Fruit fly (Drosophila melanogaster) whole organism, embryonic: Measurements from ENCODE around the gene ND-SGDH.
A peak's percentile ranks its signal among the peaks of the same experiment; 100 is the strongest.

ENCODE experiments used
- Bgb ChIP-seq: fragments of 200-800 bp; sonication (Bioruptor generic); IDR thresholded peaks from 2 replicates; pipeline ENCODE4 v1.3.6; 2022; ENCODE audit warnings: missing biosample characterization, missing genetic modification characterization; ENCODE audit not compliant: partially characterized antibody
- CG11085 ChIP-seq: fragments of 200-800 bp; sonication (Bioruptor generic); IDR thresholded peaks from 2 replicates; pipeline ENCODE4 v1.3.6; 2022; ENCODE audit warnings: missing biosample characterization, missing genetic modification characterization
- CG12155 ChIP-seq: fragments of 200-800 bp; sonication (Bioruptor generic); optimal IDR thresholded peaks from 3 replicates; lab custom pipeline; 2016; ENCODE audit warnings: missing biosample characterization, missing genetic modification characterization
- CG12299 ChIP-seq: fragments of 200-800 bp; sonication (Bioruptor generic); optimal IDR thresholded peaks from 2 replicates; lab custom pipeline; 2018; ENCODE audit warnings: missing biosample characterization, mild to moderate bottlenecking, missing genetic modification characterization
- CG12391 ChIP-seq: fragments of 200-800 bp; sonication (Bioruptor generic); optimal IDR thresholded peaks from 3 replicates; lab custom pipeline; 2018; ENCODE audit warnings: missing biosample characterization, mild to moderate bottlenecking, missing genetic modification characterization, moderate library complexity
- CG12769 ChIP-seq: fragments of 200-800 bp; sonication (Bioruptor generic); optimal IDR thresholded peaks from 2 replicates; lab custom pipeline; 2019; ENCODE audit warnings: missing biosample characterization, mild to moderate bottlenecking, missing genetic modification characterization, moderate library complexity
- CG15601 ChIP-seq: fragments of 200-800 bp; sonication (Bioruptor generic); optimal IDR thresholded peaks from 3 replicates; lab custom pipeline; 2019; ENCODE audit warnings: missing biosample characterization, mild to moderate bottlenecking, missing genetic modification characterization, moderate library complexity
- CG15696 ChIP-seq: fragments of 200-800 bp; sonication (Bioruptor generic); optimal IDR thresholded peaks from 2 replicates; lab custom pipeline; 2019; ENCODE audit warnings: missing biosample characterization, mild to moderate bottlenecking, missing genetic modification characterization, moderate library complexity
- CG1602 ChIP-seq: fragments of 200-800 bp; sonication (Bioruptor generic); optimal IDR thresholded peaks from 3 replicates; lab custom pipeline; 2016; ENCODE audit warnings: missing biosample characterization, missing genetic modification characterization
- CG17359 ChIP-seq: fragments of 200-800 bp; sonication (Bioruptor generic); optimal IDR thresholded peaks from 3 replicates; lab custom pipeline; 2018; ENCODE audit warnings: missing biosample characterization, mild to moderate bottlenecking, missing genetic modification characterization, moderate library complexity
- CG17802 ChIP-seq: fragments of 200-800 bp; sonication (Bioruptor generic); optimal IDR thresholded peaks from 2 replicates; lab custom pipeline; 2018; ENCODE audit warnings: missing biosample characterization, mild to moderate bottlenecking, missing genetic modification characterization, moderate library complexity
- CG17829 ChIP-seq: fragments of 200-800 bp; optimal IDR thresholded peaks from 2 replicates; lab custom pipeline; 2019; ENCODE audit warnings: missing biosample characterization, mild to moderate bottlenecking, missing genetic modification characterization, moderate library complexity
- CG2116 ChIP-seq: fragments of 200-800 bp; sonication (Bioruptor generic); optimal IDR thresholded peaks from 3 replicates; lab custom pipeline; 2018; ENCODE audit warnings: missing biosample characterization, mild to moderate bottlenecking, missing genetic modification characterization
- CG2120 ChIP-seq: fragments of 200-800 bp; sonication (Bioruptor generic); optimal IDR thresholded peaks from 3 replicates; lab custom pipeline; 2016; ENCODE audit warnings: missing biosample characterization, missing genetic modification characterization
- CG2202 ChIP-seq: fragments of 200-800 bp; sonication (Bioruptor generic); optimal IDR thresholded peaks from 2 replicates; lab custom pipeline; 2018; ENCODE audit warnings: missing biosample characterization, mild to moderate bottlenecking, missing genetic modification characterization
- CG2712 ChIP-seq: fragments of 200-800 bp; optimal IDR thresholded peaks from 3 replicates; lab custom pipeline; 2019; ENCODE audit warnings: missing biosample characterization, mild to moderate bottlenecking, missing genetic modification characterization, moderate library complexity
- CG31365 ChIP-seq: fragments of 200-800 bp; sonication (Bioruptor generic); optimal IDR thresholded peaks from 2 replicates; lab custom pipeline; 2018; ENCODE audit warnings: missing biosample characterization, mild to moderate bottlenecking, missing genetic modification characterization
- CG31441 ChIP-seq: fragments of 200-800 bp; sonication (Bioruptor generic); IDR thresholded peaks from 2 replicates; pipeline ENCODE4 v1.3.6; 2022; ENCODE audit warnings: missing biosample characterization, missing genetic modification characterization
- CG3281 ChIP-seq: fragments of 200-800 bp; sonication (Bioruptor generic); optimal IDR thresholded peaks from 3 replicates; lab custom pipeline; 2017; ENCODE audit warnings: missing biosample characterization, mild to moderate bottlenecking, missing genetic modification characterization
- CG34224 ChIP-seq: fragments of 200-800 bp; sonication (Bioruptor generic); IDR thresholded peaks from 3 replicates; pipeline ENCODE4 v1.3.6; 2022; ENCODE audit warnings: missing biosample characterization, missing genetic modification characterization; ENCODE audit not compliant: partially characterized antibody
- CG4424 ChIP-seq: fragments of 200-800 bp; sonication (Bioruptor generic); optimal IDR thresholded peaks from 3 replicates; lab custom pipeline; 2016; ENCODE audit warnings: missing biosample characterization, missing genetic modification characterization
- CG6272 ChIP-seq: fragments of 200-800 bp; sonication (Bioruptor generic); IDR thresholded peaks from 2 replicates; pipeline ENCODE4 v1.3.6; 2022; ENCODE audit warnings: missing biosample characterization, missing genetic modification characterization
- CG7556 ChIP-seq: fragments of 200-800 bp; sonication (Bioruptor generic); optimal IDR thresholded peaks from 2 replicates; lab custom pipeline; 2017; ENCODE audit warnings: missing biosample characterization, mild to moderate bottlenecking, missing genetic modification characterization
- CG7745 ChIP-seq: fragments of 200-800 bp; sonication (Bioruptor generic); optimal IDR thresholded peaks from 2 replicates; lab custom pipeline; 2018; ENCODE audit warnings: missing biosample characterization, mild to moderate bottlenecking, missing genetic modification characterization, moderate library complexity
- CG8478 ChIP-seq: fragments of >200 bp; optimal IDR thresholded peaks from 2 replicates; lab custom pipeline; 2018
- CTCF ChIP-seq: fragments of 200-800 bp; sonication (Bioruptor generic); optimal IDR thresholded peaks from 2 replicates; lab custom pipeline; 2017; ENCODE audit warnings: missing biosample characterization, mild to moderate bottlenecking, missing genetic modification characterization, moderate library complexity
- CoRest ChIP-seq: fragments of 200-800 bp; sonication (Bioruptor generic); optimal IDR thresholded peaks from 3 replicates; lab custom pipeline; 2018; ENCODE audit warnings: missing biosample characterization, mild to moderate bottlenecking, missing genetic modification characterization, moderate library complexity
- Hr51 ChIP-seq, 2 experiments: fragments of 200-800 bp; sonication (Bioruptor generic); optimal IDR thresholded peaks; 2 replicates in 1 of 2; 3 replicates in 1 of 2; lab custom pipeline; 2016 to 2018; ENCODE audit warnings: missing biosample characterization in 2 of 2, missing genetic modification characterization in 2 of 2, mild to moderate bottlenecking in 1 of 2, moderate library complexity in 1 of 2
- Lim3 ChIP-seq: fragments of 200-800 bp; sonication (Bioruptor generic); IDR thresholded peaks from 2 replicates; pipeline ENCODE4 v1.3.6; 2022; ENCODE audit warnings: missing biosample characterization, missing genetic modification characterization
- NFAT ChIP-seq: fragments of 200-800 bp; sonication (Bioruptor generic); IDR thresholded peaks from 2 replicates; pipeline ENCODE4 v1.3.6; 2022; ENCODE audit warnings: missing biosample characterization, missing genetic modification characterization
- Nf-YB ChIP-seq: fragments of 200-800 bp; sonication (Bioruptor generic); optimal IDR thresholded peaks from 3 replicates; lab custom pipeline; 2019; ENCODE audit warnings: missing biosample characterization, mild to moderate bottlenecking, missing genetic modification characterization, moderate library complexity
- PHDP ChIP-seq: fragments of 200-800 bp; sonication (Bioruptor generic); optimal IDR thresholded peaks from 3 replicates; lab custom pipeline; 2018; ENCODE audit warnings: missing biosample characterization, mild to moderate bottlenecking, missing genetic modification characterization, moderate library complexity
- Ssrp ChIP-seq: fragments of 200-800 bp; sonication (Bioruptor generic); optimal IDR thresholded peaks from 2 replicates; lab custom pipeline; 2018; ENCODE audit warnings: missing biosample characterization, mild to moderate bottlenecking, missing genetic modification characterization, moderate library complexity
- bbx ChIP-seq: fragments of 200-800 bp; sonication (Bioruptor generic); IDR thresholded peaks from 2 replicates; pipeline ENCODE4 v1.3.6; 2022; ENCODE audit warnings: missing biosample characterization, missing genetic modification characterization; ENCODE audit not compliant: partially characterized antibody
- chif ChIP-seq, 2 experiments: fragments of 200-800 bp; sonication (Bioruptor generic); optimal IDR thresholded peaks; 3 replicates each; lab custom pipeline; 2016; ENCODE audit warnings: missing biosample characterization in 2 of 2, missing genetic modification characterization in 2 of 2
- corto ChIP-seq: fragments of 200-800 bp; sonication (Bioruptor generic); optimal IDR thresholded peaks from 2 replicates; lab custom pipeline; 2016; ENCODE audit warnings: missing biosample characterization, mild to moderate bottlenecking, missing genetic modification characterization, moderate library complexity
- dm ChIP-seq: fragments of 200-800 bp; sonication (Bioruptor generic); optimal IDR thresholded peaks from 3 replicates; lab custom pipeline; 2016; ENCODE audit warnings: missing biosample characterization, missing genetic modification characterization
- dmrt99B ChIP-seq: fragments of 200-800 bp; sonication (Bioruptor generic); optimal IDR thresholded peaks from 2 replicates; lab custom pipeline; 2018; ENCODE audit warnings: missing biosample characterization, mild to moderate bottlenecking, missing genetic modification characterization, moderate library complexity
- jing ChIP-seq: fragments of 200-800 bp; sonication (Bioruptor generic); optimal IDR thresholded peaks from 2 replicates; lab custom pipeline; 2018; ENCODE audit warnings: missing biosample characterization, mild to moderate bottlenecking, missing genetic modification characterization
- lola ChIP-seq, 3 experiments: fragments of >200 bp in 2 of 3; fragments of 200-800 bp in 1 of 3; sonication (Bioruptor generic) in 1 of 3; optimal IDR thresholded peaks; 2 replicates each; lab custom pipeline; 2017 to 2019; ENCODE audit warnings: missing biosample characterization in 3 of 3, missing genetic modification characterization in 3 of 3, mild to moderate bottlenecking in 1 of 3, moderate library complexity in 1 of 3
- nom ChIP-seq: fragments of 200-800 bp; sonication (Bioruptor generic); optimal IDR thresholded peaks from 2 replicates; lab custom pipeline; 2017; ENCODE audit warnings: missing biosample characterization, missing genetic modification characterization, mild to moderate bottlenecking, moderate library complexity, missing genetic modification reagents
- pan ChIP-seq, 4 experiments: fragments of >200 bp in 3 of 4; fragments of 200-800 bp in 1 of 4; sonication (Bioruptor generic) in 1 of 4; optimal IDR thresholded peaks in 3 of 4; IDR thresholded peaks in 1 of 4; 2 replicates each; pipeline versions ENCODE4 v1.3.6 to Lab custom; 2017 to 2022; ENCODE audit warnings: missing biosample characterization in 2 of 4, missing genetic modification characterization in 2 of 4, mixed read lengths in 1 of 4
- pho ChIP-seq: fragments of 200-800 bp; sonication (Bioruptor generic); optimal IDR thresholded peaks from 2 replicates; lab custom pipeline; 2016; ENCODE audit warnings: missing biosample characterization, missing genetic modification characterization
- row ChIP-seq: fragments of 200-800 bp; sonication (Bioruptor generic); IDR thresholded peaks from 3 replicates; pipeline ENCODE4 v1.3.6; 2022; ENCODE audit warnings: missing biosample characterization, missing genetic modification characterization
- slbo ChIP-seq: fragments of 200-800 bp; sonication (Bioruptor generic); IDR thresholded peaks from 2 replicates; pipeline ENCODE4 v1.3.6; 2022; ENCODE audit warnings: missing biosample characterization, missing genetic modification characterization
- tio ChIP-seq: fragments of 200-800 bp; sonication (Bioruptor generic); optimal IDR thresholded peaks from 2 replicates; lab custom pipeline; 2017; ENCODE audit warnings: missing biosample characterization, missing genetic modification characterization, inconsistent platforms
- trem ChIP-seq: fragments of 200-800 bp; optimal IDR thresholded peaks from 3 replicates; lab custom pipeline; 2019; ENCODE audit warnings: missing biosample characterization, mild to moderate bottlenecking, missing genetic modification characterization, moderate library complexity
- wek ChIP-seq: fragments of 200-800 bp; sonication (Bioruptor generic); optimal IDR thresholded peaks from 3 replicates; lab custom pipeline; 2018; ENCODE audit warnings: missing biosample characterization, mild to moderate bottlenecking, missing genetic modification characterization, moderate library complexity
- zf30C ChIP-seq: fragments of 200-800 bp; sonication (Bioruptor generic); optimal IDR thresholded peaks from 3 replicates; lab custom pipeline; 2018; ENCODE audit warnings: missing biosample characterization, mild to moderate bottlenecking, missing genetic modification characterization
- zfh1 ChIP-seq: fragments of 200-800 bp; sonication (Bioruptor generic); IDR thresholded peaks from 3 replicates; pipeline ENCODE4 v1.3.6; 2022; ENCODE audit warnings: missing biosample characterization, missing genetic modification characterization

Gene ND-SGDH

dm6 chr3L:12101924-12102383, 36.4 kb downstream of the ND-SGDH start (continued):
- TF ChIP-seq dm (GFP tag; lab: Kevin White, UChicago) (no peak), CG31441 (GFP tag; lab: Robert Waterston, UW) (peak; percentile 60), slbo (GFP tag; lab: Robert Waterston, UW) (no peak), CG17359 (no peak), wek (GFP tag; lab: Kevin White, UChicago) (no peak), CG2202 (peak; percentile 21), CG3281 (no peak), CG12299 (no peak), CG15696 (peak; percentile 41), jing (GFP tag; lab: Kevin White, UChicago) (no peak), trem (peak; percentile 56), NFAT (no peak), CoRest (peak; percentile 53), CG12391 (tag; lab: Kevin White, UChicago) (peak; percentile 55), Hr51 (GFP tag; optimal IDR thresholded peaks at IDR 0.05; lab: Kevin White, UChicago) (peak in 1 of 2 experiments; percentile 30), CG7745 (no peak), nom (GFP tag; lab: Kevin White, UChicago) (peak; percentile 16), chif (GFP tag; optimal IDR thresholded peaks at IDR 0.05; lab: Kevin White, UChicago) (no peak), zfh1 (no peak), bbx (GFP tag; lab: Robert Waterston, UW) (no peak), CG31365 (tag; lab: Kevin White, UChicago) (no peak), lola (GFP tag; optimal IDR thresholded peaks at IDR 0.05; lab: Kevin White, UChicago) (peak in 1 of 3 experiments; percentile 70), CG4424 (GFP tag; lab: Kevin White, UChicago) (no peak), CG6272 (GFP tag; lab: Robert Waterston, UW) (no peak), CG17802 (tag; lab: Kevin White, UChicago) (no peak), pan (optimal IDR thresholded peaks at IDR 0.05; lab: Kevin White, UChicago) (no peak), pan (GFP tag; optimal IDR thresholded peaks at IDR 0.05 in 1 of 2, IDR thresholded peaks at IDR 0.05 in 1 of 2) (no peak), CG11085 (GFP tag; lab: Robert Waterston, UW) (0 out of 2 replicates have a peak, but pooled peaks have one; percentile 12), CG1602 (GFP tag; lab: Kevin White, UChicago) (peak; percentile 19), CG12155 (GFP tag; lab: Kevin White, UChicago) (no peak), CG34224 (no peak), CG8478 (lab: Kevin White, UChicago) (no peak), tio (GFP tag; lab: Kevin White, UChicago) (peak; percentile 4), PHDP (tag; lab: Kevin White, UChicago) (peak; percentile 23), pho (GFP tag; lab: Kevin White, UChicago) (no peak), CG15601 (tag; lab: Kevin White, UChicago) (no peak), CG2120 (GFP tag; lab: Kevin White, UChicago) (no peak), CG2712 (tag; lab: Kevin White, UChicago) (peak; percentile 76), CG7556 (GFP tag; lab: Kevin White, UChicago) (peak; percentile 32), dmrt99B (tag; lab: Kevin White, UChicago) (peak; percentile 43), Lim3 (no peak), CG12769 (tag; lab: Kevin White, UChicago) (no peak), Bgb (no peak), Nf-YB (GFP tag; lab: Kevin White, UChicago) (no peak), Ssrp (tag; lab: Kevin White, UChicago) (peak; percentile 24), corto (GFP tag; lab: Kevin White, UChicago) (no peak), CG17829 (tag; lab: Kevin White, UChicago) (peak; percentile 50), zf30C (GFP tag; lab: Kevin White, UChicago) (peak; percentile 54), CTCF (GFP tag; lab: Kevin White, UChicago) (no peak), CG2116 (no peak), row (GFP tag; lab: Robert Waterston, UW) (peak; percentile 21; the same call in 1 of the 3 replicates)
